Fruit fly (Drosophila melanogaster) whole organism, embryonic: ENCODE results near the gene CG13063.

Source experiments
- Awh ChIP-seq: fragments of 200-800 bp; sonication (Bioruptor generic); IDR thresholded peaks from 2 replicates; pipeline ENCODE4, ENCODE4 v1.3.6; 2022; ENCODE audit warnings: missing biosample characterization, missing genetic modification characterization
- CG10565 ChIP-seq: fragments of 200-800 bp; sonication (Bioruptor generic); optimal IDR thresholded peaks from 3 replicates; lab custom pipeline; 2016; ENCODE audit warnings: missing biosample characterization, mild to moderate bottlenecking, missing genetic modification characterization
- CG10979 ChIP-seq: fragments of 200-800 bp; sonication (Bioruptor generic); optimal IDR thresholded peaks from 2 replicates; lab custom pipeline; 2018; ENCODE audit warnings: missing biosample characterization, mild to moderate bottlenecking, missing genetic modification characterization, moderate library complexity
- CG12769 ChIP-seq: fragments of 200-800 bp; sonication (Bioruptor generic); optimal IDR thresholded peaks from 2 replicates; lab custom pipeline; 2019; ENCODE audit warnings: missing biosample characterization, mild to moderate bottlenecking, missing genetic modification characterization, moderate library complexity
- CG13775 ChIP-seq: fragments of 200-800 bp; sonication (Bioruptor generic); optimal IDR thresholded peaks from 3 replicates; lab custom pipeline; 2017; ENCODE audit warnings: missing biosample characterization, mild to moderate bottlenecking, missing genetic modification characterization
- CG14050 ChIP-seq: fragments of 200-800 bp; sonication (Bioruptor generic); IDR thresholded peaks from 3 replicates; pipeline ENCODE4 v1.3.6; 2022; ENCODE audit warnings: missing biosample characterization, missing genetic modification characterization
- CG14667 ChIP-seq: fragments of 200-800 bp; sonication (Bioruptor generic); IDR thresholded peaks from 2 replicates; pipeline ENCODE4 v1.3.6; 2022; ENCODE audit warnings: missing biosample characterization, missing genetic modification characterization
- CG14860 ChIP-seq: fragments of 200-800 bp; sonication (Bioruptor generic); IDR thresholded peaks from 3 replicates; pipeline ENCODE4 v1.3.6; 2022; ENCODE audit warnings: missing biosample characterization, missing genetic modification characterization; ENCODE audit not compliant: partially characterized antibody
- CG15269 ChIP-seq: fragments of 200-800 bp; sonication (Bioruptor generic); optimal IDR thresholded peaks from 2 replicates; lab custom pipeline; 2018; ENCODE audit warnings: missing biosample characterization, mild to moderate bottlenecking, missing genetic modification characterization, moderate library complexity
- CG32772 ChIP-seq: fragments of 200-800 bp; sonication (Bioruptor generic); IDR thresholded peaks from 2 replicates; pipeline ENCODE4 v1.3.6; 2022; ENCODE audit warnings: missing biosample characterization, missing genetic modification characterization
- CG3995 ChIP-seq: fragments of 200-800 bp; sonication (Bioruptor generic); optimal IDR thresholded peaks from 3 replicates; lab custom pipeline; 2016; ENCODE audit warnings: missing biosample characterization, missing genetic modification characterization
- CG4282 ChIP-seq: fragments of 200-800 bp; sonication (Bioruptor generic); optimal IDR thresholded peaks from 2 replicates; lab custom pipeline; 2016; ENCODE audit warnings: missing biosample characterization, missing genetic modification characterization
- CG4820 ChIP-seq: fragments of 200-800 bp; sonication (Bioruptor generic); optimal IDR thresholded peaks from 3 replicates; lab custom pipeline; 2016; ENCODE audit warnings: missing biosample characterization, missing genetic modification characterization
- CG6689 ChIP-seq: fragments of 200-800 bp; sonication (Bioruptor generic); IDR thresholded peaks from 2 replicates; pipeline ENCODE4 v1.3.6; 2022; ENCODE audit warnings: missing biosample characterization, missing genetic modification characterization
- CG7357 ChIP-seq: fragments of 200-800 bp; sonication (Bioruptor generic); IDR thresholded peaks from 3 replicates; pipeline ENCODE4 v1.3.6; 2022; ENCODE audit warnings: missing biosample characterization, missing genetic modification characterization
- CG7786 ChIP-seq: fragments of 200-800 bp; sonication (Bioruptor generic); optimal IDR thresholded peaks from 2 replicates; lab custom pipeline; 2016; ENCODE audit warnings: missing biosample characterization, missing genetic modification characterization
- CG7928 ChIP-seq: fragments of 200-800 bp; sonication (Bioruptor generic); optimal IDR thresholded peaks from 2 replicates; lab custom pipeline; 2017; ENCODE audit warnings: missing biosample characterization, mild to moderate bottlenecking, missing genetic modification characterization
- CG8388 ChIP-seq: fragments of 200-800 bp; sonication (Bioruptor generic); optimal IDR thresholded peaks from 2 replicates; lab custom pipeline; 2019; ENCODE audit warnings: missing biosample characterization, mild to moderate bottlenecking, missing genetic modification characterization, moderate library complexity
- CG9609 ChIP-seq: fragments of 200-800 bp; sonication (Bioruptor generic); optimal IDR thresholded peaks from 3 replicates; lab custom pipeline; 2016; ENCODE audit warnings: missing biosample characterization, missing genetic modification characterization
- E2f2 ChIP-seq: fragments of 200-800 bp; sonication (Bioruptor generic); IDR thresholded peaks from 2 replicates; pipeline ENCODE4 v1.3.6; 2022; ENCODE audit warnings: missing biosample characterization, missing genetic modification characterization
- Hr78 ChIP-seq, 2 experiments: fragments of 200-800 bp in 1 of 2; fragments of >200 bp in 1 of 2; sonication (Bioruptor generic) in 1 of 2; optimal IDR thresholded peaks; 2 replicates each; lab custom pipeline; 2017 to 2019; ENCODE audit warnings: missing biosample characterization in 2 of 2, missing genetic modification characterization in 2 of 2, mild to moderate bottlenecking in 1 of 2, moderate library complexity in 1 of 2
- MESR4 ChIP-seq: fragments of 200-800 bp; sonication (Bioruptor generic); optimal IDR thresholded peaks from 2 replicates; lab custom pipeline; 2018; ENCODE audit warnings: missing biosample characterization, mild to moderate bottlenecking, missing genetic modification characterization, moderate library complexity
- Max ChIP-seq: fragments of 200-800 bp; sonication (Bioruptor generic); optimal IDR thresholded peaks from 2 replicates; lab custom pipeline; 2016; ENCODE audit warnings: missing biosample characterization, mild to moderate bottlenecking, missing genetic modification characterization
- Oaz ChIP-seq: fragments of 200-800 bp; sonication (Bioruptor generic); IDR thresholded peaks from 2 replicates; pipeline ENCODE4 v1.3.6; 2022; ENCODE audit warnings: missing biosample characterization, missing genetic modification characterization
- Pdp1 ChIP-seq, 2 experiments: fragments of 200-800 bp; sonication (Bioruptor generic); optimal IDR thresholded peaks; 3 replicates each; lab custom pipeline; 2016; ENCODE audit warnings: missing biosample characterization in 2 of 2, missing genetic modification characterization in 2 of 2, mild to moderate bottlenecking in 1 of 2, moderate library complexity in 1 of 2
- TFAM ChIP-seq: fragments of 200-800 bp; sonication (Bioruptor generic); optimal IDR thresholded peaks from 2 replicates; lab custom pipeline; 2017; ENCODE audit warnings: missing biosample characterization, missing genetic modification characterization, inconsistent platforms
- Taf1 ChIP-seq: fragments of 200-800 bp; sonication (Bioruptor generic); IDR thresholded peaks from 2 replicates; pipeline ENCODE4 v1.3.6; 2022; ENCODE audit warnings: missing biosample characterization, missing genetic modification characterization
- ab ChIP-seq: fragments of 200-800 bp; sonication (Bioruptor generic); optimal IDR thresholded peaks from 2 replicates; lab custom pipeline; 2016; ENCODE audit warnings: missing biosample characterization, missing genetic modification characterization
- abd-A ChIP-seq: fragments of 200-800 bp; sonication (Bioruptor generic); optimal IDR thresholded peaks from 3 replicates; lab custom pipeline; 2019; ENCODE audit warnings: missing biosample characterization, mild to moderate bottlenecking, missing genetic modification characterization, moderate library complexity
- bab2 ChIP-seq: fragments of 200-800 bp; sonication (Bioruptor generic); optimal IDR thresholded peaks from 2 replicates; lab custom pipeline; 2016; ENCODE audit warnings: missing biosample characterization, missing genetic modification characterization
- bigmax ChIP-seq: fragments of 200-800 bp; sonication (Bioruptor generic); optimal IDR thresholded peaks from 2 replicates; lab custom pipeline; 2018; ENCODE audit warnings: missing biosample characterization, mild to moderate bottlenecking, missing genetic modification characterization
- bsh ChIP-seq, 2 experiments: fragments of 200-800 bp; sonication (Bioruptor generic); optimal IDR thresholded peaks; 2 replicates each; lab custom pipeline; 2017 to 2018; ENCODE audit warnings: mild to moderate bottlenecking in 2 of 2, missing biosample characterization in 2 of 2, missing genetic modification characterization in 2 of 2, moderate library complexity in 1 of 2
- chinmo ChIP-seq: fragments of 200-800 bp; sonication (Bioruptor generic); IDR thresholded peaks from 4 replicates; pipeline ENCODE4 v1.3.6; 2022; ENCODE audit warnings: missing biosample characterization, missing genetic modification characterization; ENCODE audit not compliant: partially characterized antibody
- dmrt99B ChIP-seq: fragments of 200-800 bp; sonication (Bioruptor generic); optimal IDR thresholded peaks from 2 replicates; lab custom pipeline; 2018; ENCODE audit warnings: missing biosample characterization, mild to moderate bottlenecking, missing genetic modification characterization, moderate library complexity
- gsb ChIP-seq: fragments of 200-800 bp; sonication (Bioruptor generic); IDR thresholded peaks from 2 replicates; pipeline ENCODE4 v1.3.6; 2022; ENCODE audit warnings: missing biosample characterization, missing genetic modification characterization
- h ChIP-seq: fragments of >200 bp; optimal IDR thresholded peaks from 2 replicates; lab custom pipeline; 2017
- nom ChIP-seq: fragments of 200-800 bp; sonication (Bioruptor generic); optimal IDR thresholded peaks from 2 replicates; lab custom pipeline; 2017; ENCODE audit warnings: missing biosample characterization, missing genetic modification characterization, mild to moderate bottlenecking, moderate library complexity, missing genetic modification reagents
- oc ChIP-seq: fragments of 200-800 bp; sonication (Bioruptor generic); optimal IDR thresholded peaks from 2 replicates; lab custom pipeline; 2018; ENCODE audit warnings: missing biosample characterization, mild to moderate bottlenecking, missing genetic modification characterization, moderate library complexity
- pan ChIP-seq, 4 experiments: fragments of >200 bp in 3 of 4; fragments of 200-800 bp in 1 of 4; sonication (Bioruptor generic) in 1 of 4; optimal IDR thresholded peaks in 3 of 4; IDR thresholded peaks in 1 of 4; 2 replicates each; pipeline versions ENCODE4 v1.3.6 to Lab custom; 2017 to 2022; ENCODE audit warnings: missing biosample characterization in 2 of 4, missing genetic modification characterization in 2 of 4, mixed read lengths in 1 of 4
- pnt ChIP-seq: fragments of 200-800 bp; sonication (Bioruptor generic); optimal IDR thresholded peaks from 3 replicates; lab custom pipeline; 2016; ENCODE audit warnings: missing biosample characterization, missing genetic modification characterization
- repo ChIP-seq: fragments of 200-800 bp; sonication (Bioruptor generic); optimal IDR thresholded peaks from 2 replicates; lab custom pipeline; 2016; ENCODE audit warnings: missing biosample characterization, missing genetic modification characterization
- rib ChIP-seq: fragments of 200-800 bp; sonication (Bioruptor generic); IDR thresholded peaks from 2 replicates; pipeline ENCODE4 v1.3.6; 2022; ENCODE audit warnings: missing biosample characterization, missing genetic modification characterization
- sd ChIP-seq: fragments of 200-800 bp; sonication (Bioruptor generic); optimal IDR thresholded peaks from 3 replicates; lab custom pipeline; 2018; ENCODE audit warnings: missing biosample characterization, mild to moderate bottlenecking, missing genetic modification characterization, moderate library complexity
- sens ChIP-seq: fragments of 200-800 bp; sonication (Bioruptor generic); peaks from one replicate; lab custom pipeline; 2016; ENCODE audit warnings: missing biosample characterization, missing genetic modification characterization
- vvl ChIP-seq: fragments of 200-800 bp; sonication (Bioruptor generic); IDR thresholded peaks from 2 replicates; pipeline ENCODE4 v1.3.6; 2022; ENCODE audit warnings: missing biosample characterization, missing genetic modification characterization
- zen ChIP-seq: fragments of 200-800 bp; sonication (Bioruptor generic); optimal IDR thresholded peaks from 3 replicates; lab custom pipeline; 2018; ENCODE audit warnings: missing biosample characterization, mild to moderate bottlenecking, missing genetic modification characterization, moderate library complexity

Gene CG13063

dm6 chr3L:16279171-16279570 lies 27.2 kb upstream of the CG13063 start, which contains the start of gene CG13050:
Gene CG13050, minus strand, starts transcription at chr3L:16279271.
- no peak for TF ChIP-seq sens (GFP tag; lab: Kevin White, UChicago)
- no peak for TF ChIP-seq bab2 (GFP tag; lab: Kevin White, UChicago)
- no peak for TF ChIP-seq CG10565 (GFP tag; lab: Kevin White, UChicago)
- TF ChIP-seq TFAM = no peak

- TF ChIP-seq CG6689 (no peak), CG8388 (GFP tag; lab: Kevin White, UChicago) (no peak), pnt (GFP tag; lab: Kevin White, UChicago) (no peak), h (no peak), chinmo (0 out of 4 replicates have a peak, but pooled peaks have one; percentile 65), zen (tag; lab: Kevin White, UChicago) (no peak), ab (GFP tag; lab: Kevin White, UChicago) (no peak), nom (peak; percentile 8), CG4282 (no peak), CG7357 (no peak), CG15269 (tag; lab: Kevin White, UChicago) (peak; percentile 27), Hr78 (GFP tag; optimal IDR thresholded peaks at IDR 0.05; lab: Kevin White, UChicago) (peak in 1 of 2 experiments; percentile 87), oc (tag; lab: Kevin White, UChicago) (peak; percentile 56), CG3995 (no peak), CG7928 (no peak), Awh (peak; percentile 19; the same call in 1 of the 2 replicates), dmrt99B (tag; lab: Kevin White, UChicago) (no peak), bigmax (no peak), abd-A (tag; lab: Kevin White, UChicago) (peak; percentile 75), CG12769 (tag; lab: Kevin White, UChicago) (peak; percentile 50), CG14050 (GFP tag; lab: Robert Waterston, UW) (no peak)
These were observed 26.4 kb upstream of the CG13063 start, which contains the start of gene CG13064 for dm6 chr3L:16279987-16280454. Gene CG13064, plus strand, starts transcription at chr3L:16280404.

DNA sequence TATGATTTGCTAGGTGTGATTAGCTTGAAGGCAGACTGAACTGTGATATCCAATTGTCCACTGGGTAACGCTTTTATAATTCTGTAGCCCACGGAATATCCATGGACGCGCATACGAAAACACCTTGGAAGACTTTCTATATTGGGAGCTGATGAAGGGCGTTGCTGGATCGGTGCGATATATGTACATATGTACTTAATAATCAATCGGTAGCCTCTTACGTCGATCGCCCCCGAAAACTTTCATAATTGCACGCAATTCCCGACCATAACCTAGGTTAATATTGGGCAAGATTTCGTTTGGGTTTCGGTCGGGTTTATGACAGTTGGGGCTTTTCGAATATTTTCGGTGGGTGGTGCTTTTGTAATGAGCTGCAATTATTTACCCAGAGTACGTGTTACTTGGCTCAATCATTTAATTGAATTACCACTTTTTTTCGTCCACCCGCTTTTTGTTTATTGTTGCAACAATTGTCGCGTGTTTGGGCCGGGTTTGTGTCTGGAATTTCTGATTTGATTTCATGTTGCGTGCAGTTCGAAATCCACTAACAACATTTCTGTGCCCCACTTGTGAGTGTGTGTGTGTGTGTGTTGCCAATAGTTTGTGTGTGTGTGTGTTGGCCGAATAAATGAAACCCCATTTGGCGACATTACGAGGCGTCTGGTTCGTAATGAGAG lies 24.4 kb upstream of the CG13063 start, which contains the start of gene CG13049:
TSS of gene CG13049 (minus strand) at position 51 of the 677 bp plus-strand sequence.
- TF ChIP-seq vvl (GFP tag; lab: Robert Waterston, UW) (peak; percentile 52; the same call in 1 of the 2 replicates), CG14860 (GFP tag; lab: Robert Waterston, UW) (no peak), pan (optimal IDR thresholded peaks at IDR 0.05; lab: Kevin White, UChicago) (no peak), pan (GFP tag; optimal IDR thresholded peaks at IDR 0.05 in 1 of 2, IDR thresholded peaks at IDR 0.05 in 1 of 2) (peak in 1 of 2 experiments; percentile 12), sd (peak; percentile 3)

- TF ChIP-seq MESR4 (GFP tag; lab: Kevin White, UChicago) (no peak), CG32772 (GFP tag; lab: Robert Waterston, UW) (no peak), Max (GFP tag; lab: Kevin White, UChicago) (no peak), CG13775 (GFP tag; lab: Kevin White, UChicago) (no peak), CG14667 (no peak), Pdp1 (GFP tag; optimal IDR thresholded peaks at IDR 0.05; lab: Kevin White, UChicago) (peak in 1 of 2 experiments; percentile 85), repo (no peak), CG10979 (tag; lab: Kevin White, UChicago) (no peak), CG9609 (GFP tag; lab: Kevin White, UChicago) (no peak), E2f2 (GFP tag; lab: Robert Waterston, UW) (no peak), CG7786 (no peak), CG4820 (GFP tag; lab: Kevin White, UChicago) (no peak), bsh (GFP tag; optimal IDR thresholded peaks at IDR 0.05; lab: Kevin White, UChicago) (no peak), Taf1 (GFP tag; lab: Robert Waterston, UW) (no peak), Oaz (GFP tag; lab: Robert Waterston, UW) (no peak), oc (tag; lab: Kevin White, UChicago) (peak; percentile 31), rib (GFP tag; lab: Robert Waterston, UW) (no peak), gsb (GFP tag; lab: Robert Waterston, UW) (no peak)
These were observed 22.6 kb upstream of the CG13063 start, which contains the start of gene CG13048 for dm6 chr3L:16283821-16284220. Gene CG13048, minus strand, starts transcription at chr3L:16283921.
